Worm (Caenorhabditis elegans): ENCODE data around the gene K06H6.4.

Gene K06H6.4

ce11 chrV:604105-604504 lies 25.0 kb downstream of the K06H6.4 start, which contains the start of gene srlf-37:
Gene srlf-37 (minus strand): TSS chrV:604205.
- TF ChIP-seq nfya-1 (tag; optimal IDR thresholded peaks at IDR 0.05) (no peak), sdc-2 (tag; optimal IDR thresholded peaks at IDR 0.05) (no peak), ets-4 (tag; optimal IDR thresholded peaks at IDR 0.05) (no peak), ceh-45 (GFP tag; IDR thresholded peaks at IDR 0.05) (no peak), elt-2 (tag; optimal IDR thresholded peaks at IDR 0.05) (no peak), fax-1 (tag; optimal IDR thresholded peaks at IDR 0.05) (no peak), unc-3 (GFP tag; conservative IDR thresholded peaks at IDR 0.05) (no peak), unc-3 (tag; optimal IDR thresholded peaks at IDR 0.05) (no peak), ztf-16 (tag; optimal IDR thresholded peaks at IDR 0.05) (no peak), syd-9 (tag; optimal IDR thresholded peaks at IDR 0.05) (no peak)

- TF ChIP-seq ceh-31 (tag; optimal IDR thresholded peaks at IDR 0.05) (no peak), ceh-24 (tag; optimal IDR thresholded peaks at IDR 0.05) (no peak), hlh-15 (tag; optimal IDR thresholded peaks at IDR 0.05) (no peak), nfya-1 (tag; optimal IDR thresholded peaks at IDR 0.05) (no peak), pqm-1 (tag; optimal IDR thresholded peaks at IDR 0.05) (no peak), nhr-232 (tag; optimal IDR thresholded peaks at IDR 0.05) (no peak), ama-1 (optimal IDR thresholded peaks at IDR 0.05) (no peak), syd-9 (tag; optimal IDR thresholded peaks at IDR 0.05) (no peak), ceh-34 (tag; optimal IDR thresholded peaks at IDR 0.05) (no peak), ahr-1 (tag; optimal IDR thresholded peaks at IDR 0.05) (no peak), hlh-30 (tag; optimal IDR thresholded peaks at IDR 0.05; ENCODE audit: insufficient read depth) (no peak)
Measured at ce11 chrV:608844-609243, 29.8 kb downstream of the K06H6.4 start, which contains the start of gene srw-109. Gene srw-109 (minus strand): TSS chrV:608944.

ce11 chrV:609671-610070 lies 30.6 kb downstream of the K06H6.4 start, which contains the start of gene srlf-36:
Gene srlf-36 (minus strand): TSS chrV:609771.
- TF ChIP-seq unc-86 (tag; optimal IDR thresholded peaks at IDR 0.05) (no peak), nhr-11 (tag; optimal IDR thresholded peaks at IDR 0.05) (no peak), tbx-7 (tag; optimal IDR thresholded peaks at IDR 0.05) (no peak), unc-3 (GFP tag; conservative IDR thresholded peaks at IDR 0.05) (no peak), unc-3 (tag; optimal IDR thresholded peaks at IDR 0.05) (no peak), hlh-30 (tag; optimal IDR thresholded peaks at IDR 0.05; ENCODE audit: insufficient read depth) (no peak), pax-1 (tag; optimal IDR thresholded peaks at IDR 0.05) (no peak), lin-11 (tag; optimal IDR thresholded peaks at IDR 0.05) (no peak), pha-2 (tag; optimal IDR thresholded peaks at IDR 0.05) (no peak), ceh-22 (tag; optimal IDR thresholded peaks at IDR 0.05) (no peak), eyg-1 (tag; optimal IDR thresholded peaks at IDR 0.05) (no peak), pag-3 (tag; optimal IDR thresholded peaks at IDR 0.05; ENCODE audit: borderline replicate concordance) (no peak), fax-1 (tag; optimal IDR thresholded peaks at IDR 0.05) (no peak), K02D7.2 (tag; optimal IDR thresholded peaks at IDR 0.05) (no peak)

- TF ChIP-seq ref-2 (tag; optimal IDR thresholded peaks at IDR 0.05) (no peak), nfya-1 (tag; optimal IDR thresholded peaks at IDR 0.05) (no peak), ceh-48 (tag; optimal IDR thresholded peaks at IDR 0.05) (no peak), K09A11.1 (tag; optimal IDR thresholded peaks at IDR 0.05; ENCODE audit: insufficient read depth) (no peak), zip-5 (tag; optimal IDR thresholded peaks at IDR 0.05) (no peak), ceh-31 (tag; optimal IDR thresholded peaks at IDR 0.05) (no peak), npax-4 (tag; optimal IDR thresholded peaks at IDR 0.05) (no peak), ceh-24 (tag; optimal IDR thresholded peaks at IDR 0.05) (no peak), ceh-19 (GFP tag; optimal IDR thresholded peaks at IDR 0.05) (no peak), odd-2 (tag; optimal IDR thresholded peaks at IDR 0.05) (no peak), tbx-7 (tag; optimal IDR thresholded peaks at IDR 0.05) (no peak), ceh-22 (tag; optimal IDR thresholded peaks at IDR 0.05) (no peak), tbx-2 (tag; optimal IDR thresholded peaks at IDR 0.05) (no peak), rnt-1 (tag; optimal IDR thresholded peaks at IDR 0.05) (no peak)
Measured at ce11 chrV:610217-610616, 31.1 kb downstream of the K06H6.4 start, which contains the start of gene nhr-90. Gene nhr-90 (plus strand): TSS chrV:610512.

Measured in whole organism, late embryonic.